Worm (Caenorhabditis elegans) whole organism, young adult: ENCODE results near the gene sftb-1.

Experiments used
- B0019.2 ChIP-seq: fragments of 200-800 bp; sonication (Bioruptor generic); conservative IDR thresholded peaks from 2 replicates; pipeline ENCODE4 v1.3.6; 2022; ENCODE audit warnings: missing genetic modification reagents, missing genetic modification characterization, missing compliant biosample characterization
- B0336.3 ChIP-seq: fragments of 200-800 bp; sonication (Bioruptor generic); IDR thresholded peaks from 2 replicates; pipeline ENCODE4 v1.3.6; 2022; ENCODE audit warnings: missing genetic modification characterization, missing compliant biosample characterization
- D2030.7 ChIP-seq: fragments of 200-800 bp; sonication (Bioruptor generic); IDR thresholded peaks from 2 replicates; pipeline ENCODE4 v1.3.6; 2022; ENCODE audit warnings: missing genetic modification reagents, missing genetic modification characterization, missing compliant biosample characterization
- F23B12.7 ChIP-seq: sonication (generic microtip); optimal IDR thresholded peaks from 2 replicates; lab custom pipeline; 2017; ENCODE audit warnings: missing genetic modification characterization, mild to moderate bottlenecking, missing compliant biosample characterization, antibody characterized with exemption, moderate library complexity; ENCODE audit not compliant: insufficient read depth
- F33H1.4 ChIP-seq: fragments of 200-800 bp; sonication (Bioruptor generic); IDR thresholded peaks from 2 replicates; pipeline ENCODE4 v1.3.6; 2022; ENCODE audit warnings: missing genetic modification reagents, missing genetic modification characterization, missing compliant biosample characterization
- F55B11.4 ChIP-seq: sonication (generic microtip); optimal IDR thresholded peaks from 2 replicates; lab custom pipeline; 2016; ENCODE audit warnings: missing compliant biosample characterization, missing genetic modification characterization, borderline replicate concordance; ENCODE audit not compliant: insufficient read depth
- K11D2.4 ChIP-seq: fragments of 200-800 bp; sonication (Bioruptor generic); IDR thresholded peaks from 2 replicates; pipeline ENCODE4 v1.3.6; 2022; ENCODE audit warnings: missing genetic modification reagents, missing genetic modification characterization, missing compliant biosample characterization
- K12H6.12 ChIP-seq: fragments of 200-800 bp; sonication (Bioruptor generic); optimal IDR thresholded peaks from 2 replicates; lab custom pipeline; 2018; ENCODE audit warnings: mild to moderate bottlenecking, missing genetic modification characterization, missing compliant biosample characterization
- T07F8.4 ChIP-seq: sonication (generic microtip); optimal IDR thresholded peaks from 2 replicates; lab custom pipeline; 2016; ENCODE audit warnings: mild to moderate bottlenecking, missing genetic modification characterization, moderate library complexity, missing compliant biosample characterization
- Y53G8AR.9 ChIP-seq: fragments of 200-800 bp; sonication (Bioruptor generic); conservative IDR thresholded peaks from 2 replicates; pipeline ENCODE4 v1.3.6; 2022; ENCODE audit warnings: missing genetic modification reagents, missing genetic modification characterization, missing compliant biosample characterization
- Y79H2A.3 ChIP-seq: fragments of 200-800 bp; sonication (Bioruptor generic); conservative IDR thresholded peaks from 2 replicates; pipeline ENCODE4 v1.3.6; 2022; ENCODE audit warnings: missing genetic modification reagents, missing genetic modification characterization, missing compliant biosample characterization
- ama-1 ChIP-seq, 3 experiments: fragments of 150-350 bp in 1 of 3; sonication (generic microtip) in 2 of 3; optimal IDR thresholded peaks; 2 replicates each; lab custom pipeline; 2014 to 2018; ENCODE audit warnings: missing biosample characterization in 2 of 3, missing genetic modification characterization in 2 of 3, missing genetic modification reagents in 2 of 3
- atf-7 ChIP-seq: sonication (generic microtip); optimal IDR thresholded peaks from 2 replicates; lab custom pipeline; 2017; ENCODE audit warnings: mild to moderate bottlenecking, missing genetic modification characterization, missing compliant biosample characterization
- cebp-2 ChIP-seq: fragments of 200-800 bp; sonication (Bioruptor generic); IDR thresholded peaks from 2 replicates; pipeline ENCODE4 v1.3.6; 2022; ENCODE audit warnings: missing genetic modification characterization, missing compliant biosample characterization
- ceh-91 ChIP-seq: fragments of 200-800 bp; sonication (Bioruptor generic); IDR thresholded peaks from 2 replicates; pipeline ENCODE4 v1.3.6; 2022; ENCODE audit warnings: missing genetic modification reagents, missing genetic modification characterization, missing compliant biosample characterization
- die-1 ChIP-seq: sonication (generic microtip); optimal IDR thresholded peaks from 2 replicates; lab custom pipeline; 2016; ENCODE audit warnings: missing genotype, mild to moderate bottlenecking, missing genetic modification characterization, missing compliant biosample characterization
- dpff-1 ChIP-seq: sonication (generic microtip); optimal IDR thresholded peaks from 2 replicates; lab custom pipeline; 2017; ENCODE audit warnings: mild to moderate bottlenecking, missing genetic modification characterization, missing compliant biosample characterization
- efl-1 ChIP-seq: fragments of 150-350 bp; optimal IDR thresholded peaks from 2 replicates; lab custom pipeline; 2014; ENCODE audit warnings: missing biosample characterization, missing genetic modification reagents, missing genetic modification characterization
- egl-44 ChIP-seq: fragments of 200-800 bp; sonication (Bioruptor generic); IDR thresholded peaks from 2 replicates; pipeline ENCODE4 v1.3.6; 2022; ENCODE audit warnings: missing genetic modification reagents, missing genetic modification characterization, missing compliant biosample characterization
- egrh-3 ChIP-seq: fragments of 200-800 bp; sonication (Bioruptor generic); IDR thresholded peaks from 2 replicates; pipeline ENCODE4 v1.3.6; 2022; ENCODE audit warnings: missing genetic modification reagents, missing genetic modification characterization, missing compliant biosample characterization
- ets-4 ChIP-seq: fragments of 200-800 bp; sonication (Bioruptor generic); optimal IDR thresholded peaks from 2 replicates; lab custom pipeline; 2018; ENCODE audit warnings: mild to moderate bottlenecking, missing genetic modification characterization, missing compliant biosample characterization
- him-1 ChIP-seq: sonication (generic microtip); optimal IDR thresholded peaks from 2 replicates; lab custom pipeline; 2016; ENCODE audit warnings: missing genotype, missing genetic modification reagents, missing genetic modification characterization, missing compliant biosample characterization
- hmg-1.2 ChIP-seq: fragments of 200-800 bp; sonication (Bioruptor generic); IDR thresholded peaks from 2 replicates; pipeline ENCODE4 v1.3.6; 2022; ENCODE audit warnings: missing genetic modification reagents, missing genetic modification characterization, missing compliant biosample characterization
- hrde-1 ChIP-seq: sonication (generic microtip); optimal IDR thresholded peaks from 2 replicates; lab custom pipeline; 2016; ENCODE audit warnings: missing genetic modification characterization, mild to moderate bottlenecking, missing compliant biosample characterization, moderate library complexity, missing genotype, missing genetic modification reagents, borderline replicate concordance
- lin-26 ChIP-seq: fragments of 200-800 bp; sonication (Bioruptor generic); IDR thresholded peaks from 2 replicates; pipeline ENCODE4 v1.3.6; 2022; ENCODE audit warnings: missing genetic modification reagents, missing genetic modification characterization, missing compliant biosample characterization
- lin-40 ChIP-seq: sonication (generic microtip); optimal IDR thresholded peaks from 2 replicates; lab custom pipeline; 2016; ENCODE audit warnings: missing genetic modification characterization, mild to moderate bottlenecking, missing compliant biosample characterization, missing genotype, missing genetic modification reagents
- lsl-1 ChIP-seq: fragments of 200-800 bp; sonication (Bioruptor generic); optimal IDR thresholded peaks from 2 replicates; lab custom pipeline; 2018; ENCODE audit warnings: mild to moderate bottlenecking, missing genetic modification characterization, moderate library complexity, missing compliant biosample characterization
- madf-10 ChIP-seq: sonication (generic microtip); optimal IDR thresholded peaks from 2 replicates; lab custom pipeline; 2016; ENCODE audit warnings: mild to moderate bottlenecking, missing genetic modification characterization, missing compliant biosample characterization
- madf-3 ChIP-seq: fragments of 200-800 bp; sonication (Bioruptor generic); IDR thresholded peaks from 2 replicates; pipeline ENCODE4 v1.3.6; 2022; ENCODE audit warnings: missing genetic modification reagents, missing genetic modification characterization, missing compliant biosample characterization
- madf-6 ChIP-seq: fragments of 200-800 bp; sonication (Bioruptor generic); IDR thresholded peaks from 2 replicates; pipeline ENCODE4 v1.3.6; 2022; ENCODE audit warnings: missing genetic modification reagents, missing genetic modification characterization, missing compliant biosample characterization
- mcd-1 ChIP-seq: fragments of 200-800 bp; sonication (Bioruptor generic); IDR thresholded peaks from 2 replicates; pipeline ENCODE4 v1.3.6; 2022; ENCODE audit warnings: missing genetic modification reagents, missing genetic modification characterization, missing compliant biosample characterization
- mes-4 ChIP-seq: sonication (generic microtip); optimal IDR thresholded peaks from 2 replicates; lab custom pipeline; 2016; ENCODE audit warnings: missing genotype, missing genetic modification characterization, missing compliant biosample characterization
- mxl-1 ChIP-seq: sonication (generic microtip); optimal IDR thresholded peaks from 2 replicates; lab custom pipeline; 2016; ENCODE audit warnings: missing genetic modification characterization, missing compliant biosample characterization
- nfya-1 ChIP-seq: sonication (generic microtip); optimal IDR thresholded peaks from 2 replicates; lab custom pipeline; 2017; ENCODE audit warnings: antibody characterized with exemption, missing compliant biosample characterization, missing genetic modification characterization, borderline replicate concordance; ENCODE audit not compliant: insufficient read depth
- nfya-2 ChIP-seq: fragments of 200-800 bp; sonication (Bioruptor generic); IDR thresholded peaks from 2 replicates; pipeline ENCODE4 v1.3.6; 2022; ENCODE audit warnings: missing genetic modification reagents, missing genetic modification characterization, missing compliant biosample characterization
- nhr-179 ChIP-seq: sonication (generic microtip); optimal IDR thresholded peaks from 2 replicates; lab custom pipeline; 2016; ENCODE audit warnings: mild to moderate bottlenecking, missing genetic modification characterization, missing compliant biosample characterization
- nhr-27 ChIP-seq: fragments of 200-800 bp; sonication (Bioruptor generic); optimal IDR thresholded peaks from 2 replicates; lab custom pipeline; 2018; ENCODE audit warnings: mild to moderate bottlenecking, missing genetic modification characterization, moderate library complexity, missing compliant biosample characterization
- nhr-90 ChIP-seq: sonication (generic microtip); optimal IDR thresholded peaks from 2 replicates; lab custom pipeline; 2016; ENCODE audit warnings: missing genotype, mild to moderate bottlenecking, missing genetic modification characterization, missing compliant biosample characterization
- rpc-1 ChIP-seq, 2 experiments: fragments of 150-350 bp in 1 of 2; sonication (generic microtip) in 1 of 2; optimal IDR thresholded peaks; 2 replicates each; lab custom pipeline; 2014 to 2018; ENCODE audit warnings: missing biosample characterization in 1 of 2, missing genetic modification characterization in 1 of 2, missing genetic modification reagents in 1 of 2, missing genotype in 1 of 2
- snpc-1.3 ChIP-seq: sonication (generic microtip); optimal IDR thresholded peaks from 2 replicates; lab custom pipeline; 2017; ENCODE audit warnings: missing genetic modification characterization, mild to moderate bottlenecking, missing compliant biosample characterization, antibody characterized with exemption, moderate library complexity, missing genotype, missing genetic modification reagents; ENCODE audit not compliant: insufficient read depth
- snpc-3.4 ChIP-seq: sonication (generic microtip); optimal IDR thresholded peaks from 2 replicates; lab custom pipeline; 2017; ENCODE audit warnings: missing genetic modification characterization, mild to moderate bottlenecking, missing compliant biosample characterization, antibody characterized with exemption, moderate library complexity, missing genotype, missing genetic modification reagents
- sptf-2 ChIP-seq: fragments of 200-800 bp; sonication (Bioruptor generic); optimal IDR thresholded peaks from 2 replicates; lab custom pipeline; 2018; ENCODE audit warnings: mild to moderate bottlenecking, missing genetic modification characterization, missing compliant biosample characterization
- tbp1 ChIP-seq: fragments of 200-800 bp; sonication (Bioruptor generic); optimal IDR thresholded peaks from 2 replicates; lab custom pipeline; 2018; ENCODE audit warnings: mild to moderate bottlenecking, missing genetic modification characterization, missing compliant biosample characterization
- tbx-9 ChIP-seq: sonication (generic microtip); optimal IDR thresholded peaks from 2 replicates; lab custom pipeline; 2016; ENCODE audit warnings: borderline replicate concordance, missing genetic modification characterization, inconsistent platforms, missing compliant biosample characterization
- ztf-18 ChIP-seq: sonication (generic microtip); optimal IDR thresholded peaks from 2 replicates; lab custom pipeline; 2016; ENCODE audit warnings: missing genotype, mild to moderate bottlenecking, missing genetic modification characterization, missing compliant biosample characterization
- ztf-28 ChIP-seq: fragments of 200-800 bp; sonication (Bioruptor generic); IDR thresholded peaks from 2 replicates; pipeline ENCODE4 v1.3.6; 2022; ENCODE audit warnings: missing genetic modification reagents, missing genetic modification characterization, missing compliant biosample characterization
- ztf-3 ChIP-seq: fragments of 200-800 bp; sonication (Bioruptor generic); optimal IDR thresholded peaks from 2 replicates; lab custom pipeline; 2018; ENCODE audit warnings: mild to moderate bottlenecking, missing genetic modification characterization, missing compliant biosample characterization

Gene sftb-1

ce11 chrIII:4291216-4291691 is 22.2 kb upstream of the sftb-1 start, which contains the start of gene mcm-5 (continued):
- TF ChIP-seq ztf-3 (GFP tag; lab: Kevin White, UChicago) (no peak), F23B12.7 (tag; lab: Kevin White, UChicago) (no peak), nfya-1 (tag; lab: Kevin White, UChicago) (no peak), tbx-9 (no peak), cebp-2 (GFP tag; lab: Robert Waterston, UW) (no peak), K11D2.4 (GFP tag; lab: Robert Waterston, UW) (no peak), snpc-3.4 (tag; lab: Kevin White, UChicago) (peak; percentile 59), him-1 (peak; percentile 49), nhr-90 (tag; lab: Kevin White, UChicago) (no peak), ama-1 (optimal IDR thresholded peaks at IDR 0.05; lab: Kevin White, UChicago) (no peak), ama-1 (GFP tag; optimal IDR thresholded peaks at IDR 0.05; lab: Kevin White, UChicago) (no peak), efl-1 (GFP tag; lab: Kevin White, UChicago) (peak; percentile 95), K12H6.12 (tag; lab: Kevin White, UChicago) (no peak), mxl-1 (no peak), die-1 (tag; lab: Kevin White, UChicago) (no peak), madf-10 (no peak), dpff-1 (tag; lab: Kevin White, UChicago) (no peak), Y53G8AR.9 (GFP tag; lab: Robert Waterston, UW) (no peak), lin-26 (GFP tag; lab: Robert Waterston, UW) (no peak), B0019.2 (0 out of 2 replicates have a peak, but pooled peaks have one; percentile 21), T07F8.4 (no peak), mes-4 (tag; lab: Kevin White, UChicago) (no peak), tbp1 (GFP tag; lab: Kevin White, UChicago) (peak; percentile 19), D2030.7 (GFP tag; lab: Robert Waterston, UW) (peak; percentile 74; the same call in 1 of the 2 replicates), hmg-1.2 (GFP tag; lab: Robert Waterston, UW) (peak; percentile 39; the same call in 1 of the 2 replicates), atf-7 (no peak), ztf-28 (no peak), rpc-1 (optimal IDR thresholded peaks at IDR 0.05; lab: Kevin White, UChicago) (no peak), rpc-1 (tag; optimal IDR thresholded peaks at IDR 0.05; lab: Kevin White, UChicago) (no peak), ets-4 (GFP tag; lab: Kevin White, UChicago) (no peak), ceh-91 (GFP tag; lab: Robert Waterston, UW) (peak; percentile 70), madf-6 (GFP tag; lab: Robert Waterston, UW) (peak; percentile 93), hrde-1 (no peak), nfya-2 (GFP tag; lab: Robert Waterston, UW) (no peak), F55B11.4 (tag; lab: Kevin White, UChicago) (no peak), lsl-1 (GFP tag; lab: Kevin White, UChicago) (peak; percentile 74), egrh-3 (GFP tag; lab: Robert Waterston, UW) (no peak), egl-44 (GFP tag; lab: Robert Waterston, UW) (no peak), nhr-27 (tag; lab: Kevin White, UChicago) (no peak), mcd-1 (GFP tag; lab: Robert Waterston, UW) (no peak), ztf-18 (tag; lab: Kevin White, UChicago) (no peak), nhr-179 (tag; lab: Kevin White, UChicago) (no peak), snpc-1.3 (tag; lab: Kevin White, UChicago) (peak; percentile 56), B0336.3 (no peak), madf-3 (GFP tag; lab: Robert Waterston, UW) (peak; percentile 85), Y79H2A.3 (GFP tag; lab: Robert Waterston, UW) (no peak), F33H1.4 (GFP tag; lab: Robert Waterston, UW) (peak; percentile 60), sptf-2 (no peak), lin-40 (tag; lab: Kevin White, UChicago) (no peak)
